Worm (Caenorhabditis elegans) whole organism, young adult: Measurements from ENCODE around the gene F13A2.5.

ENCODE experiments used
- B0035.1 ChIP-seq: sonication (generic microtip); optimal IDR thresholded peaks from 2 replicates; lab custom pipeline; 2016; ENCODE audit warnings: missing genetic modification characterization, mild to moderate bottlenecking, missing compliant biosample characterization, missing genotype, missing genetic modification reagents
- Y95B8A.8 ChIP-seq: fragments of 200-800 bp; sonication (Bioruptor generic); IDR thresholded peaks from 2 replicates; pipeline ENCODE4 v1.3.6; 2022; ENCODE audit warnings: missing genetic modification reagents, missing genetic modification characterization, missing compliant biosample characterization

DNA sequence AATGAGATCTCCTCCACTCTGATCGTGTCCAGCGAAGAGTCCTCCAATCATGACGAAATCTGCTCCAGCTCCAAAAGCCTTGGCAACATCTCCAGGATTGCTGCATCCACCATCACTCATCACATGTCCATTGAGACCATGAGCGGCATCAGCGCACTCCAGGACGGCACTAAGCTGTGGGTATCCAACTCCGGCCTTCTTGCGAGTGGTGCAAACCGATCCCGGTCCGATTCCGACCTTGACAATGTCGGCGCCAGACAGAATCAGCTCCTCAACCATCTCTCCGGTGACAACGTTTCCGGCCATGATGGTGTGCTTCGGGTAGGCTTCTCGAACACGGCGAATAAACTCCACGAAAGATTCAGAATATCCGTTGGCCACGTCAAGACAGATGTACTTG, 31.2 kb downstream of the F13A2.5 start:
- TF ChIP-seq B0035.1 (tag; lab: Kevin White, UChicago) (no peak), Y95B8A.8 (GFP tag; lab: Robert Waterston, UW) (no peak)
